Fruit fly (Drosophila melanogaster): ENCODE data around the gene CG15399.

Gene CG15399

DNA sequence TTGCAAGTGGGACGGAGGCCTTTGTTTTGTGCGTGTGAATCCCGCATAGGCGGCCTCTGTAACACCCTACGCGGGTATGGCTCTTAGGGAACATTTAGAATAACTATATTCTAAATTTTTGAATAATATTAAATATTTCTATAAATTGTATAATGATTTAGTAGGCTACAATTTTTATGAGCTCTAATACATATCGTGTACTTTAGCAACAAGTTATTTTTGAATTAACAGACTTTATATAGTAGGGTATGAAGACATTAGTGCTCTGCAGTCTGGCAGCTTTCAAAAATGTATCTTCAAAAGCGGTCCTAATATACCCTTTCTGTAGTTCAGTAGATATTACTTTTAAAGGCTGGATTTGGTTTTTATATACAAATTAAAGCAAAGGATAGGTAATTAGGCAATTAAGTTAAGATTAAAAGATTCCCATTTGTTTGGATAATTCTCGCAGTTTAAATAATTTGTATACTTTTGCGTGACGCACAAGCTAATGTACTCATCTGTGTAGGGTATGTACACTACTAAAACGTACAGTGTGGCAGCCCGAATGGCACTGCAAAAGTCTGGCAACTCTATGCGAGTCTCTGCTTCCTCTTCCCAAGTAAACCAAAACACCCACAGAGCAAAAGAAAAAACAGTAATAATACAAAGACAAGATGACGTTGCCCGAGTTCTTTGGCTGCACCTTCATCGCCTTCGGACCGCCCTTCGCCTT lies 5.8 kb downstream of the CG15399 start, which contains the start of the genes Snx21 and aph-1 (continued):
- TF ChIP-seq Atf6 (GFP tag; IDR thresholded peaks at IDR 0.05) (peak; percentile 89), Sin3A (optimal IDR thresholded peaks at IDR 0.05) (peak; percentile 36), Pdp1 (GFP tag; optimal IDR thresholded peaks at IDR 0.05) (peak; percentile 78 to 91), pros (GFP tag; optimal IDR thresholded peaks at IDR 0.05) (peak; percentile 46), Sry-δ (GFP tag; optimal IDR thresholded peaks at IDR 0.05) (peak; percentile 67), psq (GFP tag; optimal IDR thresholded peaks at IDR 0.05) (peak; percentile 77), dati (GFP tag; IDR thresholded peaks at IDR 0.05) (no peak; the same call in 1 of the 2 replicates), CG17328 (GFP tag; IDR thresholded peaks at IDR 0.05) (peak; percentile 85), CG1832 (GFP tag; optimal IDR thresholded peaks at IDR 0.05) (no peak), ash1 (GFP tag; optimal IDR thresholded peaks at IDR 0.05) (no peak), sd (tag; optimal IDR thresholded peaks at IDR 0.05) (peak; percentile 77), hb (GFP tag; IDR thresholded peaks at IDR 0.05; ENCODE audit: partially characterized antibody) (no peak), Mrtf (GFP tag; IDR thresholded peaks at IDR 0.05) (peak; percentile 77), tgo (GFP tag; IDR thresholded peaks at IDR 0.05) (peak; percentile 90), H15 (GFP tag; IDR thresholded peaks at IDR 0.05) (peak; percentile 57), org-1 (GFP tag; optimal IDR thresholded peaks at IDR 0.05) (peak; percentile 86), vfl (GFP tag; optimal IDR thresholded peaks at IDR 0.05) (peak; percentile 88), BEAF-32 (GFP tag; optimal IDR thresholded peaks at IDR 0.05) (peak; percentile 26), BtbVII (GFP tag; optimal IDR thresholded peaks at IDR 0.05) (peak; percentile 91), Oaz (GFP tag; IDR thresholded peaks at IDR 0.05) (peak; percentile 80), ac (GFP tag; optimal IDR thresholded peaks at IDR 0.05) (peak; percentile 46), sim (GFP tag; IDR thresholded peaks at IDR 0.05) (peak; percentile 62; the same call in 1 of the 2 replicates), unpg (GFP tag; optimal IDR thresholded peaks at IDR 0.05) (peak; percentile 94), C15 (GFP tag; IDR thresholded peaks at IDR 0.05) (peak; percentile 62; the same call in 2 of the 3 replicates), ssp (GFP tag; IDR thresholded peaks at IDR 0.05) (peak; percentile 80), CG8388 (GFP tag; optimal IDR thresholded peaks at IDR 0.05) (peak; percentile 90), CG9215 (GFP tag; IDR thresholded peaks at IDR 0.05) (peak; percentile 89), Hey (tag; optimal IDR thresholded peaks at IDR 0.05) (peak; percentile 57), fd96Cb (tag; optimal IDR thresholded peaks at IDR 0.05) (peak; percentile 90), E2f2 (GFP tag; IDR thresholded peaks at IDR 0.05) (peak; percentile 75), CG13775 (GFP tag; optimal IDR thresholded peaks at IDR 0.05) (peak; percentile 92), CG15479 (GFP tag; optimal IDR thresholded peaks at IDR 0.05) (no peak), CG10979 (tag; optimal IDR thresholded peaks at IDR 0.05) (peak; percentile 91), Sox102F (GFP tag; optimal IDR thresholded peaks at IDR 0.05) (peak; percentile 92), CG11247 (GFP tag; IDR thresholded peaks at IDR 0.05) (peak; percentile 77), D19A (tag; optimal IDR thresholded peaks at IDR 0.05) (peak; percentile 100), CG10543 (GFP tag; optimal IDR thresholded peaks at IDR 0.05) (peak; percentile 95), CG1233 (GFP tag; optimal IDR thresholded peaks at IDR 0.05) (peak; percentile 84), CG9797 (GFP tag; optimal IDR thresholded peaks at IDR 0.05) (peak; percentile 13), CG11085 (GFP tag; IDR thresholded peaks at IDR 0.05) (peak; percentile 67), twi (tag; optimal IDR thresholded peaks at IDR 0.05) (peak; percentile 86), tna (GFP tag; IDR thresholded peaks at IDR 0.05; ENCODE audit: partially characterized antibody) (no peak), Taf1 (GFP tag; IDR thresholded peaks at IDR 0.05) (peak; percentile 74), amos (GFP tag; IDR thresholded peaks at IDR 0.05; ENCODE audit: partially characterized antibody) (peak; percentile 40; the same call in 1 of the 2 replicates), CG13296 (GFP tag; optimal IDR thresholded peaks at IDR 0.05) (peak; percentile 91), jigr1 (GFP tag; IDR thresholded peaks at IDR 0.05) (peak; percentile 77; the same call in 2 of the 3 replicates), ERR (GFP tag; optimal IDR thresholded peaks at IDR 0.05) (peak; percentile 70), Dek (tag; optimal IDR thresholded peaks at IDR 0.05) (peak; percentile 91), CG2889 (GFP tag; IDR thresholded peaks at IDR 0.05) (peak; percentile 76)

Data from whole organism, embryonic.